Fruit fly (Drosophila melanogaster) S2 (cell line): ENCODE measurements around the gene CG43645.

Experiments used
- CG8478 ChIP-seq: fragments of >200 bp; optimal IDR thresholded peaks from 2 replicates; lab custom pipeline; 2018
- CTCF ChIP-seq, 2 experiments: fragments of >200 bp; optimal IDR thresholded peaks; 2 replicates each; lab custom pipeline; 2018

DNA sequence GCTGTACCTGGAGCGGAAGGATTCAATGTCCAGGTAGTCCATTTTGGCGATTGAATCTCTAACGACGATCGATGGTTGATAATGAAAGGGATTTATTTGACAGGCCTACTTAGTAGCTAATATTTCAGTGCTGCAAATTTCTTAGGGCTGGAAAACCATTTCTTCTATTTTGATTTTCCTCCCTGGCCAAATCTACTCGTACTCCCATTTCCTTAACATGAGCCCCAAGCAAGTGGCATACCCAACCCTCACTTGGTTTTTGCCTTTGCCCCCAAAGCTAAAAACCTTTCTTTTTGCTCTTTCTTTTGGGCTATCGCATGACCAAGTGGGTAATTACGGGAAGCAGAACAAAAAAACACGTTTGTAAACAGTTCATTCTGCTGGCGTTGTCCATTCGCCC is 13.2 kb downstream of the CG43645 start, which contains the start of gene CG15142:
- TF ChIP-seq CTCF (optimal IDR thresholded peaks at IDR 0.05; lab: Kevin White, UChicago) (no peak), CG8478 (lab: Kevin White, UChicago) (no peak)
